Fruit fly (Drosophila melanogaster) whole organism, wandering third instar larva: Measurements from ENCODE around the gene Vha26.

Source experiments
- Abd-B ChIP-seq: fragments of >200 bp; optimal IDR thresholded peaks from 2 replicates; lab custom pipeline; 2017; ENCODE audit warnings: missing biosample characterization, missing genetic modification characterization
- Jra ChIP-seq: sonication (Bioruptor generic); optimal IDR thresholded peaks from 2 replicates; lab custom pipeline; 2016; ENCODE audit warnings: missing biosample characterization, missing genetic modification characterization
- N ChIP-seq: fragments of >200 bp; optimal IDR thresholded peaks from 2 replicates; lab custom pipeline; 2018; ENCODE audit warnings: missing biosample characterization, missing external identifiers, missing genetic modification characterization
- OdsH ChIP-seq: fragments of 200-800 bp; sonication (Bioruptor generic); optimal IDR thresholded peaks from 2 replicates; lab custom pipeline; 2016; ENCODE audit warnings: missing biosample characterization, mild to moderate bottlenecking, missing genetic modification characterization
- Rel ChIP-seq, 2 experiments: fragments of 200-800 bp; sonication (Bioruptor generic) in 1 of 2; optimal IDR thresholded peaks; 2 replicates in 1 of 2; 3 replicates in 1 of 2; lab custom pipeline; 2016 to 2019; ENCODE audit warnings: mild to moderate bottlenecking in 2 of 2, missing biosample characterization in 2 of 2, missing genetic modification characterization in 2 of 2, moderate library complexity in 1 of 2
- br ChIP-seq: fragments of 200-800 bp; sonication (Bioruptor generic); optimal IDR thresholded peaks from 2 replicates; lab custom pipeline; 2016; ENCODE audit warnings: missing biosample characterization, missing genetic modification characterization
- fru ChIP-seq: fragments of 200-800 bp; sonication (Bioruptor generic); optimal IDR thresholded peaks from 3 replicates; lab custom pipeline; 2016; ENCODE audit warnings: missing biosample characterization, mild to moderate bottlenecking, missing genetic modification characterization
- jim ChIP-seq: fragments of 175-275, 200-325 bp; sonication (Bioruptor generic); optimal IDR thresholded peaks from 2 replicates; lab custom pipeline; 2016; ENCODE audit warnings: missing biosample characterization, mild to moderate bottlenecking, missing genetic modification characterization
- lola ChIP-seq: fragments of >200 bp; optimal IDR thresholded peaks from 2 replicates; lab custom pipeline; 2017; ENCODE audit warnings: missing biosample characterization, missing genetic modification characterization
- psq ChIP-seq: fragments of 200-800 bp; sonication (Bioruptor generic); optimal IDR thresholded peaks from 3 replicates; lab custom pipeline; 2017; ENCODE audit warnings: missing biosample characterization, mild to moderate bottlenecking, missing genetic modification characterization, moderate library complexity
- sage ChIP-seq: fragments of 200-800 bp; sonication (Bioruptor generic); optimal IDR thresholded peaks from 2 replicates; lab custom pipeline; 2016; ENCODE audit warnings: missing biosample characterization, mild to moderate bottlenecking, missing genetic modification characterization

DNA sequence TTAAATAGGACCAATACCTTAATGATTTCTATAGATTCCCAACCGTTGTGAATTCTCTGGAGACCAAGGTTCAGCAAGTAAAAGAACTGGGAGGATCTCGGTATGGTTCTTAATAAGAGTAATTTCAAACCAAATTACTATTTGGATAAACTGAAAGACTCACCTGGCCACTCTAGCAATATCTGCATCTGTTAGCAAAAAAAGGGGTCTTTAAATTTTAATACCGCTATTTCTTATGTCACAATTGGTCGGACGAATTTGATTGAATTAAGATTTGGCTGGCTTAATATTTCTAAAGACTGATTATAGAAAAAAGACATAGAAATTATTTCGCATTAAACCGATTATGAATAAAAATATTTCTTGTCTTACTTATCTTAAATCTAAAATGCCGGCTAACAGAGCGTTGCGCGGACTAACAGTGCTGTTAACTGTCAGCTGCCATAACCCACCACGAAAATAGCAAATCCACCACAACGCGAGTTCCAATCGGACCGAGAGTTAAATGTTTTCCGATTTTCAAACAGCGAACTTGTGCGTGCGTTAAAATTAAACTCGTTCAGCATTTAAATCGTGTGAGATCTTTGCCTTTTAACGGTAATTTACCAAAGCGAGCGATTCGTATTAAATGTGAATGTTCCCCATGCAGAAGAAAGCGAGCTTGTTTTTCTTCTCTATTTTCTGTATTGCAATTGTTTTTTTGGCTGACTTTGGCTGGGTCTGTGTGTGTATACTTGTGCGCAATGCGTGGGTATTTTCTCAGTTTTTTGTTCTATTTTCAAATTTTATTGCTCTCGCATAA lies 20.7 kb upstream of the Vha26 start, which contains the start of gene CRMP:
- TF ChIP-seq Jra (GFP tag; lab: Kevin White, UChicago), result no peak
- TF ChIP-seq lola (GFP tag; lab: Kevin White, UChicago), result no peak
- no peak for TF ChIP-seq OdsH (GFP tag; lab: Kevin White, UChicago)
- no peak for TF ChIP-seq psq (GFP tag; lab: Kevin White, UChicago)
- TF ChIP-seq Abd-B, result no peak
- no peak for TF ChIP-seq fru (GFP tag; lab: Kevin White, UChicago)
- no peak for TF ChIP-seq N (GFP tag; lab: Kevin White, UChicago)
- TF ChIP-seq br (GFP tag; lab: Kevin White, UChicago), result no peak
- TF ChIP-seq jim (GFP tag; lab: Kevin White, UChicago), result no peak
- no peak for TF ChIP-seq Rel (GFP tag; optimal IDR thresholded peaks at IDR 0.05; lab: Kevin White, UChicago)
- no peak for TF ChIP-seq Rel (tag; optimal IDR thresholded peaks at IDR 0.05; lab: Kevin White, UChicago)
- no peak for TF ChIP-seq sage (GFP tag; lab: Kevin White, UChicago)
